Worm (Caenorhabditis elegans): ENCODE results near the gene F17C11.26.
A peak's percentile ranks its signal among the peaks of the same experiment; 100 is the strongest.

Gene F17C11.26

ce11 chrV:10954832-10955231 lies 13.6 kb downstream of the F17C11.26 start, which contains the start of gene F17C11.6:
Gene F17C11.6, plus strand, starts transcription at chrV:10955121.
- TF ChIP-seq snpc-4 (tag; optimal IDR thresholded peaks at IDR 0.05), result no peak
- no peak for TF ChIP-seq sem-2 (GFP tag; optimal IDR thresholded peaks at IDR 0.05)
- no peak for TF ChIP-seq nhr-237 (tag; optimal IDR thresholded peaks at IDR 0.05)
- TF ChIP-seq tbx-8 (GFP tag; optimal IDR thresholded peaks at IDR 0.05), result no peak
- no peak for TF ChIP-seq elt-3 (tag; optimal IDR thresholded peaks at IDR 0.05)
- TF ChIP-seq pha-4 (tag; optimal IDR thresholded peaks at IDR 0.05), result no peak
- no peak for TF ChIP-seq ces-1 (GFP tag; optimal IDR thresholded peaks at IDR 0.05)
- TF ChIP-seq lsy-2 (tag; optimal IDR thresholded peaks at IDR 0.05), result no peak
- no peak for TF ChIP-seq ham-2 (GFP tag; optimal IDR thresholded peaks at IDR 0.05)
- no peak for TF ChIP-seq bed-3 (GFP tag; optimal IDR thresholded peaks at IDR 0.05)
- TF ChIP-seq zip-8 (tag; optimal IDR thresholded peaks at IDR 0.05), result no peak

- TF ChIP-seq zip-8 (tag; optimal IDR thresholded peaks at IDR 0.05) (no peak), nhr-12 (tag; optimal IDR thresholded peaks at IDR 0.05) (no peak), lin-13 (tag; optimal IDR thresholded peaks at IDR 0.05) (no peak)
Measured at ce11 chrV:10955681-10956476, 14.6 kb downstream of the F17C11.26 start, which contains the start of gene F17C11.13. Gene F17C11.13, plus strand, starts transcription at chrV:10955923.

DNA sequence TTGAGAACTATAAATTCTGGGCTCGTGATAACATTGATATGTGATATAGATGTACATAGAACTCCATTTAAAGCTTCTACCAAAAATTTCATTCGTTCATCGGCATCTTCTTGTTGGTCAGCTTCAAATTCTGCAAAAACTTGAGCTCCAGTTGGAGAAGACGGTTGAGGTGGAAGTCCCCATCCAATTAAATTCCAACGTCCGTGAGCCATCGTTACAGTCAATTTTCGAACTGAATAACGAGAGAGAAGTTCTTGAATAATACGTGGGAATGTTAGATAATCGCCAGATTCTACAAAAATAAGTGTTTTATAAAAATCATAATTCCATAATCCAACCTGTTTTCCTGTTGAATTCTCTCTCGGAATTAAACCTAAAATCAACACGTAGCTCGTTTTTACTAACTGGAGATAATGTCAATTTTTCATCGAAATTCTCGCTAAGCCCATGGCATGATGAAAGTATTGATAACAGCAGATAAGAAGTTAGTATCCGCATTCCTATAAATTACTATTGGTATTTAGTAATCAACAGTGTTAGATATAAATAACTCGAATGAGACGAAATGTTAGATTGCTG lies 17.2 kb downstream of the F17C11.26 start, which contains the start of gene pigt-1:
pigt-1 (minus strand) TSS at position 500 of the 579 bp plus-strand sequence.
- TF ChIP-seq ceh-39 (tag; optimal IDR thresholded peaks at IDR 0.05) (no peak), hlh-1 (tag; optimal IDR thresholded peaks at IDR 0.05) (no peak), elt-1 (tag; optimal IDR thresholded peaks at IDR 0.05; ENCODE audit: borderline replicate concordance, insufficient read depth) (no peak), nhr-237 (tag; optimal IDR thresholded peaks at IDR 0.05) (no peak), lsy-2 (tag; optimal IDR thresholded peaks at IDR 0.05) (no peak), sptf-1 (tag; optimal IDR thresholded peaks at IDR 0.05) (no peak), ham-2 (GFP tag; optimal IDR thresholded peaks at IDR 0.05) (no peak), ceh-43 (GFP tag; optimal IDR thresholded peaks at IDR 0.05) (no peak)

ce11 chrV:10960544-10960943 lies 19.3 kb downstream of the F17C11.26 start, which contains the start of gene vps-36:
Gene vps-36, minus strand, starts transcription at chrV:10960669.
- TF ChIP-seq nhr-237 (tag; optimal IDR thresholded peaks at IDR 0.05), result no peak

ce11 chrV:10961448-10961870 lies 20.2 kb downstream of the F17C11.26 start:
- no peak for TF ChIP-seq unc-62 (GFP tag; optimal IDR thresholded peaks at IDR 0.05)
- peak; percentile 24 for TF ChIP-seq mls-2 (tag; optimal IDR thresholded peaks at IDR 0.05)
- peak; percentile 43 for TF ChIP-seq drap-1 (GFP tag; optimal IDR thresholded peaks at IDR 0.05)
- peak; percentile 80 for TF ChIP-seq ces-1 (GFP tag; optimal IDR thresholded peaks at IDR 0.05)
- TF ChIP-seq sptf-1 (tag; optimal IDR thresholded peaks at IDR 0.05), result peak; percentile 26
- no peak for TF ChIP-seq pha-4 (tag; optimal IDR thresholded peaks at IDR 0.05)
- peak; percentile 88 for TF ChIP-seq unc-120 (tag; optimal IDR thresholded peaks at IDR 0.05; ENCODE audit: poor library complexity, severe bottlenecking)

- TF ChIP-seq tbx-8 (GFP tag; optimal IDR thresholded peaks at IDR 0.05) (no peak), hlh-1 (tag; optimal IDR thresholded peaks at IDR 0.05) (peak; percentile 81), sem-2 (GFP tag; optimal IDR thresholded peaks at IDR 0.05) (no peak), flh-1 (GFP tag; optimal IDR thresholded peaks at IDR 0.05) (no peak), ham-2 (GFP tag; optimal IDR thresholded peaks at IDR 0.05) (peak; percentile 20), mab-5 (tag; optimal IDR thresholded peaks at IDR 0.05) (no peak), zip-8 (tag; optimal IDR thresholded peaks at IDR 0.05) (no peak), mep-1 (tag; optimal IDR thresholded peaks at IDR 0.05) (peak; percentile 98), blmp-1 (tag; optimal IDR thresholded peaks at IDR 0.05) (no peak), ceh-39 (tag; optimal IDR thresholded peaks at IDR 0.05) (no peak), nhr-28 (tag; optimal IDR thresholded peaks at IDR 0.05) (no peak), pha-4 (tag; optimal IDR thresholded peaks at IDR 0.05) (peak; percentile 97), ces-1 (GFP tag; optimal IDR thresholded peaks at IDR 0.05) (no peak), elt-3 (tag; optimal IDR thresholded peaks at IDR 0.05) (peak; percentile 62), snpc-4 (tag; optimal IDR thresholded peaks at IDR 0.05) (no peak), mls-2 (tag; optimal IDR thresholded peaks at IDR 0.05) (no peak), lsy-2 (tag; optimal IDR thresholded peaks at IDR 0.05) (no peak), cnd-1 (tag; optimal IDR thresholded peaks at IDR 0.05) (peak; percentile 47), nhr-2 (tag; optimal IDR thresholded peaks at IDR 0.05) (no peak), unc-120 (tag; optimal IDR thresholded peaks at IDR 0.05; ENCODE audit: poor library complexity, severe bottlenecking) (peak; percentile 23), drap-1 (GFP tag; optimal IDR thresholded peaks at IDR 0.05) (peak; percentile 39), ztf-11 (tag; optimal IDR thresholded peaks at IDR 0.05) (no peak), nhr-237 (tag; optimal IDR thresholded peaks at IDR 0.05) (peak; percentile 94), lin-13 (tag; optimal IDR thresholded peaks at IDR 0.05) (peak; percentile 96), ceh-83 (GFP tag; optimal IDR thresholded peaks at IDR 0.05) (no peak), lin-32 (GFP tag; optimal IDR thresholded peaks at IDR 0.05) (no peak), M03D4.4 (tag; optimal IDR thresholded peaks at IDR 0.05) (peak; percentile 53)
Measured at ce11 chrV:10965501-10965900, 24.3 kb downstream of the F17C11.26 start, which contains the start of the genes ctf-4 and eef-1G. Gene ctf-4, minus strand, starts transcription at chrV:10965539. Gene eef-1G, plus strand, starts transcription at chrV:10965719.
